Fruit fly (Drosophila melanogaster): Measurements from ENCODE around the gene Dnali1.

The Dnali1 gene

dm6 chr3R:11872692-11873091, 20.4 kb downstream of the Dnali1 start (continued):
- TF ChIP-seq CG4424 (GFP tag; optimal IDR thresholded peaks at IDR 0.05) (peak; percentile 66), Sox100B (GFP tag; optimal IDR thresholded peaks at IDR 0.05) (peak; percentile 12), CG2678 (tag; optimal IDR thresholded peaks at IDR 0.05) (peak; percentile 75), trem (tag; optimal IDR thresholded peaks at IDR 0.05) (no peak), ATbp (GFP tag; optimal IDR thresholded peaks at IDR 0.05) (peak; percentile 16), ttk (GFP tag; IDR thresholded peaks at IDR 0.05) (0 out of 2 replicates have a peak, but pooled peaks have one; percentile 13), CG30403 (GFP tag; optimal IDR thresholded peaks at IDR 0.05) (peak; percentile 35), slp2 (GFP tag; optimal IDR thresholded peaks at IDR 0.05) (no peak), slbo (GFP tag; IDR thresholded peaks at IDR 0.05) (peak; percentile 66), Xbp1 (GFP tag; optimal IDR thresholded peaks at IDR 0.05) (peak; percentile 2), CG17361 (GFP tag; IDR thresholded peaks at IDR 0.05) (peak; percentile 51; the same call in 1 of the 3 replicates), pan (optimal IDR thresholded peaks at IDR 0.05) (no peak), pan (GFP tag; optimal IDR thresholded peaks at IDR 0.05 in 1 of 2, IDR thresholded peaks at IDR 0.05 in 1 of 2) (peak in 1 of 2 experiments; percentile 57), tin (GFP tag; optimal IDR thresholded peaks at IDR 0.05) (peak; percentile 42), az2 (GFP tag; optimal IDR thresholded peaks at IDR 0.05) (no peak), Ptx1 (GFP tag; IDR thresholded peaks at IDR 0.05) (peak; percentile 55), row (GFP tag; IDR thresholded peaks at IDR 0.05) (peak; percentile 74), H15 (GFP tag; IDR thresholded peaks at IDR 0.05) (peak; percentile 66; the same call in 2 of the 3 replicates), CG2712 (tag; optimal IDR thresholded peaks at IDR 0.05) (peak; percentile 67), CG17328 (GFP tag; IDR thresholded peaks at IDR 0.05) (peak; percentile 50), Med (GFP tag) (peak; percentile 29), Xrp1 (GFP tag; IDR thresholded peaks at IDR 0.05) (peak; percentile 68; the same call in 1 of the 2 replicates), croc (GFP tag; conservative IDR thresholded peaks at IDR 0.05) (no peak), prd (optimal IDR thresholded peaks at IDR 0.05) (no peak), prd (GFP tag; IDR thresholded peaks at IDR 0.05) (peak; percentile 83), CG12104 (GFP tag; optimal IDR thresholded peaks at IDR 0.05) (no peak), Nf-YA (GFP tag; IDR thresholded peaks at IDR 0.05) (peak; percentile 63; the same call in 1 of the 2 replicates), CG3281 (GFP tag; optimal IDR thresholded peaks at IDR 0.05) (peak; percentile 44), zen2 (GFP tag; IDR thresholded peaks at IDR 0.05; ENCODE audit: partially characterized antibody) (no peak), CG12391 (tag; optimal IDR thresholded peaks at IDR 0.05) (peak; percentile 18), B-H2 (GFP tag; optimal IDR thresholded peaks at IDR 0.05) (no peak), CG11456 (GFP tag; IDR thresholded peaks at IDR 0.05) (peak; percentile 70; the same call in 1 of the 3 replicates), CG31441 (GFP tag; IDR thresholded peaks at IDR 0.05) (peak; percentile 41; the same call in 1 of the 2 replicates), CG4820 (GFP tag; optimal IDR thresholded peaks at IDR 0.05) (peak; percentile 54), CG4730 (GFP tag; IDR thresholded peaks at IDR 0.05) (peak; percentile 53), CG10274 (GFP tag; optimal IDR thresholded peaks at IDR 0.05) (no peak), z (GFP tag; IDR thresholded peaks at IDR 0.05) (no peak), Side (GFP tag; optimal IDR thresholded peaks at IDR 0.05) (no peak), dpn (GFP tag; optimal IDR thresholded peaks at IDR 0.05) (no peak), HHEX (GFP tag; optimal IDR thresholded peaks at IDR 0.05) (peak; percentile 52), zfh2 (GFP tag; optimal IDR thresholded peaks at IDR 0.05) (no peak), nmo (GFP tag; optimal IDR thresholded peaks at IDR 0.05) (peak; percentile 13), CHES-1-like (GFP tag; optimal IDR thresholded peaks at IDR 0.05) (no peak), CG11723 (GFP tag; optimal IDR thresholded peaks at IDR 0.05) (no peak), CG10366 (GFP tag; IDR thresholded peaks at IDR 0.05) (peak; percentile 22; the same call in 1 of the 2 replicates), CG10147 (GFP tag; optimal IDR thresholded peaks at IDR 0.05) (peak; percentile 25), CG8388 (GFP tag; optimal IDR thresholded peaks at IDR 0.05) (peak; percentile 34), ken (GFP tag; IDR thresholded peaks at IDR 0.05) (peak; percentile 46; the same call in 1 of the 3 replicates), CG17802 (tag; optimal IDR thresholded peaks at IDR 0.05) (no peak), chm (GFP tag; IDR thresholded peaks at IDR 0.05) (peak; percentile 43; the same call in 1 of the 2 replicates), CG9817 (tag; optimal IDR thresholded peaks at IDR 0.05) (peak; percentile 14), Atf3 (GFP tag; optimal IDR thresholded peaks at IDR 0.05) (no peak)

All from whole organism, embryonic.